Fruit fly (Drosophila melanogaster): ENCODE measurements around the gene Rim.

Gene Rim

DNA sequence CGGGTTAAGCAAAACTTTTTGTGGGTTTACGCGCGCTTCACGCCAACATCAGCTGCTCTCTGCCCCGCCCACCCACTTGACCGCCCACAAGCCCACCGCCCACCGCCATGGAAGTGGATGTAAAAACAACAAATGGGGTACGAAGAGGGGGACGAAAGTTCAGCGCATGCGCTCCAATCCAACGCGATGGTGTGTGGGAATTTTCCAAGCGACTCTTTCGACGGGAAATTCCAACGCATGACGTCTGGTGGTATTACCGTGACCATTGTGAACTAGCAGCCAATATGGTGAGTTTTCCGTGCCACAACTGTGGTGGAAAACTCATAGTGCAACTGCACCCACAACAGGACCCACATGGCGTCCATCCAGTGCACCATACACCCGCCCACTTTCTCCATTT is 14.1 kb downstream of the Rim start:
- TF ChIP-seq pad (GFP tag; optimal IDR thresholded peaks at IDR 0.05) (no peak), cic (GFP tag; optimal IDR thresholded peaks at IDR 0.05) (peak; percentile 31)

DNA sequence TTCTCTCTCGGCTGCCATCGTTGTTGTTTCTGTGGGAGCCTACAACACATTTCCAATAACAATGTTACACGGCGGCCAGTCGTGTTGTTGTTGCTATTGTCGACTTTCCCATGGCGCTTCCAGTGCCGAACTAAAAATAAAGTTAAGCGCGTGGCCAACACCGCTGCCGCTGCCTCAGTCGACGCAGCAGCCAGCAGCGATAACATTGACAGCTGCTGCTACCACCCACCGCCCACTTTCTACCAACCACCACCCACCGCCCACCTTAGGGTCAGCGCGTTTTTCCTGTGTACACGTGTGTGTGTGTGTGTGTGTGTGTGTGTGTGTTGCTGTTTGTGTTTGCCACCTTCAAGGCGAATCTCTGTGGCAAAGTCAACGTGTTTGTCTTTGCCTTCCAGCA is 15.3 kb downstream of the Rim start:
- TF ChIP-seq cic (GFP tag; optimal IDR thresholded peaks at IDR 0.05) (peak; percentile 42), CG11617 (GFP tag; optimal IDR thresholded peaks at IDR 0.05) (no peak), CG1620 (GFP tag; optimal IDR thresholded peaks at IDR 0.05) (no peak)

DNA sequence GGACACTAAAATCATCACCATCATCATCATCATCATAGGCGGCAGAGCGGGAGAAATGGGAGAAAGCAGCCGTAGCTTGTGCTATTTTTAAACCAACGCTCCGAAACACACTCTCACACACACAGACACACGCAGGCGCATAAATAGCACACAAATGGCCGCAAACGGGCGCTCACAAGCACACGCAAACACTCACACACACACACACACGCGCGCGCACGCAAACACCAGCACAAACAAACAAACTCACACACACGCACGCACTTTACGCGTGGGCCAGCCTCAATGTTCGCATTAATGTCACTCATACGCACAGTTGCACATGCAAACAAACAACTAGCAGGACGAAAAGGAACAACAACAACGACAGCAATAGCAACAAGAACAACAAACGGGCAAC is 18.5 kb downstream of the Rim start:
- TF ChIP-seq CG7045 (GFP tag; optimal IDR thresholded peaks at IDR 0.05), result no peak
- no peak for TF ChIP-seq cic (GFP tag; optimal IDR thresholded peaks at IDR 0.05)
- no peak for TF ChIP-seq ovo (GFP tag; optimal IDR thresholded peaks at IDR 0.05)
- TF ChIP-seq CG7101 (tag; optimal IDR thresholded peaks at IDR 0.05), result no peak
- TF ChIP-seq CG33017 (tag; optimal IDR thresholded peaks at IDR 0.05), result no peak
- TF ChIP-seq CG14711 (tag; optimal IDR thresholded peaks at IDR 0.05), result no peak
- TF ChIP-seq tj (GFP tag; optimal IDR thresholded peaks at IDR 0.05), result no peak
- no peak for TF ChIP-seq CG12768 (GFP tag; optimal IDR thresholded peaks at IDR 0.05)
- no peak for TF ChIP-seq cnc (optimal IDR thresholded peaks at IDR 0.05)

DNA sequence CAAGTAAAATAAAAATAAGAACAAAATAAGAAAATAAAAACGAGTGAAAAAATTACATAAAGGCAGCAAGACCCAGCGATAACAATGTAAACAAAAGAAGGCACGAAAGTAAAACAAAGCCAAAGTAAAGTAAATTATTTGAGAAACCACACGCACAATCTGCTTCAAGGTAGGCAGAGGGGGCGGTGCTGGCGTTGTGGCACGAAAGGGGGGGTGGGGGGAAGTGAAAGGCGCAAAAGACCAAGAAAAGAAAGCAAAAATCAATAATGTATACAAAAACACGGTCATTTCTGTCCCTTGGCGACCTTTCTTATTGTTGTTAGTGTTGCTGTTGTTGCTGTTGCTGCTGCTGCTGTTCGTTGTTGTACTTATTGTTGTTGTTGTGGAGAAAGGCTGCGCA is 19.1 kb downstream of the Rim start:
- no peak for TF ChIP-seq bab1 (GFP tag; optimal IDR thresholded peaks at IDR 0.05)
- no peak for TF ChIP-seq CG1620 (GFP tag; optimal IDR thresholded peaks at IDR 0.05)
- TF ChIP-seq toe (GFP tag; optimal IDR thresholded peaks at IDR 0.05), result no peak
- no peak for TF ChIP-seq CG33017 (tag; optimal IDR thresholded peaks at IDR 0.05)
- TF ChIP-seq Crg-1 (GFP tag; optimal IDR thresholded peaks at IDR 0.05), result no peak
- TF ChIP-seq kay (GFP tag; ENCODE audit: borderline replicate concordance), result no peak
- TF ChIP-seq Hr96 (GFP tag; optimal IDR thresholded peaks at IDR 0.05), result no peak
- TF ChIP-seq pad (GFP tag; optimal IDR thresholded peaks at IDR 0.05), result no peak
- TF ChIP-seq cic (GFP tag; optimal IDR thresholded peaks at IDR 0.05), result no peak
- no peak for TF ChIP-seq CG5204 (GFP tag; optimal IDR thresholded peaks at IDR 0.05)
- TF ChIP-seq CG7101 (tag; optimal IDR thresholded peaks at IDR 0.05), result no peak
- TF ChIP-seq CG14711 (tag; optimal IDR thresholded peaks at IDR 0.05), result no peak
- TF ChIP-seq CG7045 (GFP tag; optimal IDR thresholded peaks at IDR 0.05), result no peak
- TF ChIP-seq Clk (GFP tag; optimal IDR thresholded peaks at IDR 0.05), result no peak
- no peak for TF ChIP-seq CG11617 (GFP tag; optimal IDR thresholded peaks at IDR 0.05)

DNA sequence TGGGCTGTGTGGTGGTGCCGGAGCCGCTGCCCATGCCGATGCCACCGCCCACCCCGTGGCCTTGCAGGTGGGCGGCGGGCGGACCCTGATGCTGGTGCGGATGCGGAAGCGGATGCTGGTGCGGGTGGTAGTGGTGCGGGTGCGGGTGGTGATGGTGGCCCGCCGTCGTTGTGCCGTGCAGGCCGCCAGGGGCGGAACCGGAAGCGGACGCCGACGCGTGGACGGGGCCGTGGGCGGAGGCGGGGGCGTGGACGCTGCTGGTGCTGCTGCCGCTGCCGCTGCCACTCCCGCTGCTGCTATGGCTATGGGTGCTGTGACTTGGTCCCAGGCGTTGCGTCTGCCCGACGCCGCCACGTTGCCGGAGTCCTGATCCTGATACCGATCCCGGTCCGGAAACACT is 25.4 kb downstream of the Rim start:
- no peak for TF ChIP-seq tj (GFP tag; optimal IDR thresholded peaks at IDR 0.05)
- no peak for TF ChIP-seq bab1 (GFP tag; optimal IDR thresholded peaks at IDR 0.05)
- TF ChIP-seq cnc (optimal IDR thresholded peaks at IDR 0.05), result no peak
- TF ChIP-seq kay (GFP tag; ENCODE audit: borderline replicate concordance), result no peak
- TF ChIP-seq CG7045 (GFP tag; optimal IDR thresholded peaks at IDR 0.05), result no peak
- TF ChIP-seq Hr96 (GFP tag; optimal IDR thresholded peaks at IDR 0.05), result no peak
- TF ChIP-seq CG5204 (GFP tag; optimal IDR thresholded peaks at IDR 0.05), result no peak
- no peak for TF ChIP-seq Mnt (GFP tag; optimal IDR thresholded peaks at IDR 0.05)
- TF ChIP-seq CG12768 (GFP tag; optimal IDR thresholded peaks at IDR 0.05), result no peak
- TF ChIP-seq pad (GFP tag; optimal IDR thresholded peaks at IDR 0.05), result no peak
- TF ChIP-seq CG11617 (GFP tag; optimal IDR thresholded peaks at IDR 0.05), result no peak
- no peak for TF ChIP-seq CG14711 (tag; optimal IDR thresholded peaks at IDR 0.05)

DNA sequence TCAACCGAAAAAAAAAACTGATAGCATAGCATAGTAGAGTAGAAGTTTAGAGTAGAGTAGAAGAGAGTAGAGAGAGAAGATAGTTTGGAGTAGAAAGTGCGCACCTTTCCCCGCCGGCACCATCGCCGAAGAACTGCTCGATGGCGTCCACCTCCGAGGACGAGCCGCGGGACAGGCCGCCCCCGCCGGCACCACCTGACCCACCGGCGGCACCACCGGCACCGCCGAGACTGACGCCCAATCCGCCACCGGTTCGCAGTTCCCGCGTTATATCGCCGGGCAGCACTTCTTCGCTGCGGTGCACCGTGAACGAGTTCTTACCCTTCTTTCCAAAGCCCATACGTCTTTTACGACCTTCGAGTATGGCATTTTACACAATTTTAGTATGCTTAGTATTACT is 35.3 kb downstream of the Rim start:
- TF ChIP-seq CG33017 (tag; optimal IDR thresholded peaks at IDR 0.05) (no peak), CG14711 (tag; optimal IDR thresholded peaks at IDR 0.05) (no peak), tj (GFP tag; optimal IDR thresholded peaks at IDR 0.05) (no peak), toe (GFP tag; optimal IDR thresholded peaks at IDR 0.05) (no peak), Mnt (GFP tag; optimal IDR thresholded peaks at IDR 0.05) (no peak), CG11617 (GFP tag; optimal IDR thresholded peaks at IDR 0.05) (no peak), CG7045 (GFP tag; optimal IDR thresholded peaks at IDR 0.05) (no peak), Hr96 (GFP tag; optimal IDR thresholded peaks at IDR 0.05) (no peak)

DNA sequence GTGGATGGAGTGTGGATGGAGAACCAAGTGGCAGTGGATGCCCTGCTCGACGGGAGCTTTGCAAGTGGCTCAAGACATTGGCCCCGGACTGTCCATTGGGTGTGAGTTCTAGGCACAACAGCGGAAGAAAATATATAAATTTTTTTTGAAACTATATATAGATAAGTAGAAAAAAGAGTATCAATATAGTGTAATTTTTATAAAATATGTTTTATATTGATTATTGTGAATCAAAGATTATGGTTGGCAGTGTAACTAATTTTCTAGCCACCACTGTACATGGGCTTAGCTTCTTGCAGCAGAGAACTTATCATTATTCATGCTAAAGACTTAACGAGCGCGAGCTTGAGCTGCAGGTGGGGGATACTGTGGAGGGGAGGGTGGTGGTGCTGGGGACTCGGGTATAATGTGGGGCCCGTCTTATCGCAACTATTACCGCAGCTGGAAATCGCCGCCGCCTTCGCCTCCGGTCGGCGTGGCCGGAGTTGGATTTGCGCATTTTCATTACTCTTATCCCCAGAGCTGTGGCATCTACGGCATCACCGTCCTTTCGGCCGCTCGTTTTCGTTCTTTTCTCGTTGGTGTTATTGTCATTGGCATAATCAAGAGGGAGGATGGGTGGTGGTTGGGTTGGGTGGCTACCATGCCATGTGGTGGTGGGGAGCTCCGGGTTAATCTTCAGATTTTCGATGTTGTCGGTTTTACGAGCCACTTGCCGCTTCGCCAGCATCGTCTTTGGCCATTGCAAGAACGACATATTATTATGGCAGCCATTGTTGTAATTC is 54.3 kb downstream of the Rim start:
- TF ChIP-seq CG14711 (tag; optimal IDR thresholded peaks at IDR 0.05) (no peak), toe (GFP tag; optimal IDR thresholded peaks at IDR 0.05) (no peak), ovo (GFP tag; optimal IDR thresholded peaks at IDR 0.05) (no peak), Mnt (GFP tag; optimal IDR thresholded peaks at IDR 0.05) (no peak), cic (GFP tag; optimal IDR thresholded peaks at IDR 0.05) (no peak), CG12768 (GFP tag; optimal IDR thresholded peaks at IDR 0.05) (no peak), CG1620 (GFP tag; optimal IDR thresholded peaks at IDR 0.05) (no peak), tj (GFP tag; optimal IDR thresholded peaks at IDR 0.05) (no peak), CG7045 (GFP tag; optimal IDR thresholded peaks at IDR 0.05) (no peak), CG11617 (GFP tag; optimal IDR thresholded peaks at IDR 0.05) (no peak)

DNA sequence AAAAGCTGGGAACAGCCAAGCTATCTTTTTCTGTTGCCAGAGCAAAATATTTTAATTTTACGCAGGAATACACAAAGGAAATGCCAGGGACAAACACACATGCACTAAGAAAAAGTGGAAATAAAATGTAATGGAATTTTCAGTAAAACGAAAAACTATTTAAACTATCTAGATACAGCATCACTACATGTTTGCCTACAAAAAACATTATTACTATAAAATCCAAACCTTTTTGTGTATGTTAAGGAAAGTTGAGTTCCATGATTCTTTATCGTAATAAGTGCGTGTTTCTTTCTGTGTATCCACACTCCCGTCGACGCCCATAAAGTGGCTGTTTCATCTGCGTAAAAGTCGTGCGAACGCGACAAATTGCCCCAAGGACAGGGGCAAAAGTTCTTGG is 67.2 kb downstream of the Rim start:
- TF ChIP-seq CG7101 (tag; optimal IDR thresholded peaks at IDR 0.05) (no peak), Mnt (GFP tag; optimal IDR thresholded peaks at IDR 0.05) (no peak), tj (GFP tag; optimal IDR thresholded peaks at IDR 0.05) (no peak), CG1620 (GFP tag; optimal IDR thresholded peaks at IDR 0.05) (no peak)

Measured in whole organism, adult.